Fruit fly (Drosophila melanogaster) whole organism, prepupa: Measurements from ENCODE around the gene Alp1.

ENCODE experiments used
- Blimp-1 ChIP-seq: fragments of 200-800 bp; sonication (Bioruptor generic); optimal IDR thresholded peaks from 3 replicates; lab custom pipeline; 2017; ENCODE audit warnings: missing biosample characterization, missing genetic modification characterization, mild to moderate bottlenecking, moderate library complexity, missing genetic modification reagents
- CG10631 ChIP-seq: fragments of 200-800 bp; sonication (Bioruptor generic); optimal IDR thresholded peaks from 2 replicates; lab custom pipeline; 2016; ENCODE audit warnings: missing biosample characterization, missing genetic modification characterization
- CG11294 ChIP-seq: fragments of 200-800 bp; sonication (Bioruptor generic); IDR thresholded peaks from 2 replicates; pipeline ENCODE4 v1.3.6; 2022; ENCODE audit warnings: missing biosample characterization, missing genetic modification characterization
- CG1621 ChIP-seq: fragments of 200-800 bp; sonication (Bioruptor generic); optimal IDR thresholded peaks from 3 replicates; lab custom pipeline; 2018; ENCODE audit warnings: missing biosample characterization, mild to moderate bottlenecking, missing genetic modification characterization
- CG16779 ChIP-seq: fragments of 200-800 bp; sonication (Bioruptor generic); optimal IDR thresholded peaks from 3 replicates; lab custom pipeline; 2017; ENCODE audit warnings: missing biosample characterization, mild to moderate bottlenecking, missing genetic modification characterization
- CG3032 ChIP-seq: fragments of 200-800 bp; optimal IDR thresholded peaks from 2 replicates; lab custom pipeline; 2019; ENCODE audit warnings: missing biosample characterization, mild to moderate bottlenecking, missing genetic modification characterization, moderate library complexity
- CG31627 ChIP-seq: fragments of 200-800 bp; sonication (Bioruptor generic); optimal IDR thresholded peaks from 3 replicates; lab custom pipeline; 2016; ENCODE audit warnings: missing biosample characterization, missing genetic modification characterization
- CG32006 ChIP-seq: fragments of 200-800 bp; sonication (Bioruptor generic); optimal IDR thresholded peaks from 3 replicates; lab custom pipeline; 2017; ENCODE audit warnings: missing biosample characterization, mild to moderate bottlenecking, missing genetic modification characterization
- CG34406 ChIP-seq: fragments of 200-800 bp; sonication (Bioruptor generic); optimal IDR thresholded peaks from 3 replicates; lab custom pipeline; 2016; ENCODE audit warnings: missing biosample characterization, missing genetic modification characterization
- CG4318 ChIP-seq: fragments of 200-800 bp; sonication (Bioruptor generic); optimal IDR thresholded peaks from 3 replicates; lab custom pipeline; 2017; ENCODE audit warnings: missing biosample characterization, mild to moderate bottlenecking, missing genetic modification characterization
- CG6792 ChIP-seq: fragments of 200-800 bp; sonication (Bioruptor generic); optimal IDR thresholded peaks from 3 replicates; lab custom pipeline; 2016; ENCODE audit warnings: missing biosample characterization, missing genetic modification characterization
- CG6854 ChIP-seq: fragments of 200-800 bp; sonication (Bioruptor generic); optimal IDR thresholded peaks from 2 replicates; lab custom pipeline; 2017; ENCODE audit warnings: missing biosample characterization, mild to moderate bottlenecking, missing genetic modification characterization
- CG8119 ChIP-seq: fragments of 200-800 bp; sonication (Bioruptor generic); IDR thresholded peaks from 3 replicates; pipeline ENCODE4 v1.3.6; 2022; ENCODE audit warnings: missing biosample characterization, missing genetic modification characterization
- CG8632 ChIP-seq: fragments of 200-800 bp; sonication (Bioruptor generic); optimal IDR thresholded peaks from 3 replicates; lab custom pipeline; 2016; ENCODE audit warnings: missing biosample characterization, missing genetic modification characterization
- Eip78C ChIP-seq: fragments of 200-800 bp; sonication (Bioruptor generic); peaks from one replicate; lab custom pipeline; 2016; ENCODE audit warnings: missing biosample characterization, missing genetic modification characterization
- Eip93F ChIP-seq: fragments of 200-800 bp; sonication (Bioruptor generic); optimal IDR thresholded peaks from 2 replicates; lab custom pipeline; 2016; ENCODE audit warnings: missing biosample characterization, mild to moderate bottlenecking, missing genetic modification characterization
- Ets21C ChIP-seq: fragments of 200-800 bp; sonication (Bioruptor generic); optimal IDR thresholded peaks from 3 replicates; lab custom pipeline; 2016; ENCODE audit warnings: missing biosample characterization, missing genetic modification characterization
- Gug ChIP-seq: fragments of 200-800 bp; sonication (Bioruptor generic); IDR thresholded peaks from 2 replicates; pipeline ENCODE4 v1.3.6; 2022; ENCODE audit warnings: missing biosample characterization, missing genetic modification characterization
- Hr38 ChIP-seq: sonication (Bioruptor generic); optimal IDR thresholded peaks from 2 replicates; lab custom pipeline; 2016; ENCODE audit warnings: missing biosample characterization, missing genetic modification characterization
- Hr39 ChIP-seq: fragments of 200-800 bp; sonication (Bioruptor generic); optimal IDR thresholded peaks from 2 replicates; lab custom pipeline; 2016; ENCODE audit warnings: missing biosample characterization, missing genetic modification characterization
- Hr4 ChIP-seq: fragments of 200-800 bp; sonication (Bioruptor generic); optimal IDR thresholded peaks from 3 replicates; lab custom pipeline; 2016; ENCODE audit warnings: missing biosample characterization, missing genetic modification characterization
- Lpt ChIP-seq: fragments of 200-800 bp; sonication (Bioruptor generic); optimal IDR thresholded peaks from 3 replicates; lab custom pipeline; 2016; ENCODE audit warnings: missing biosample characterization, missing genetic modification characterization
- Sox102F ChIP-seq: fragments of 200-800 bp; sonication (Bioruptor generic); optimal IDR thresholded peaks from 2 replicates; lab custom pipeline; 2016; ENCODE audit warnings: missing biosample characterization, mild to moderate bottlenecking, missing genetic modification characterization
- Sox14 ChIP-seq: fragments of 200-800 bp; sonication (Bioruptor generic); optimal IDR thresholded peaks from 3 replicates; lab custom pipeline; 2016; ENCODE audit warnings: missing biosample characterization, missing genetic modification characterization
- acj6 ChIP-seq: fragments of 200-800 bp; sonication (Bioruptor generic); optimal IDR thresholded peaks from 3 replicates; lab custom pipeline; 2016; ENCODE audit warnings: missing biosample characterization, missing genetic modification characterization
- dsx ChIP-seq: fragments of 200-800 bp; optimal IDR thresholded peaks from 3 replicates; lab custom pipeline; 2019; ENCODE audit warnings: missing biosample characterization, mild to moderate bottlenecking, missing genetic modification characterization, moderate library complexity; ENCODE audit not compliant: poor library complexity, severe bottlenecking
- eg ChIP-seq: fragments of 200-800 bp; sonication (Bioruptor generic); IDR thresholded peaks from 3 replicates; pipeline ENCODE4 v1.3.6; 2022; ENCODE audit warnings: missing biosample characterization, missing genetic modification characterization
- esn ChIP-seq: fragments of 200-800 bp; sonication (Bioruptor generic); optimal IDR thresholded peaks from 2 replicates; lab custom pipeline; 2016; ENCODE audit warnings: missing biosample characterization, mild to moderate bottlenecking, missing genetic modification characterization, moderate library complexity
- fkh ChIP-seq: fragments of 200-800 bp; sonication (Bioruptor generic); optimal IDR thresholded peaks from 3 replicates; lab custom pipeline; 2017; ENCODE audit warnings: missing biosample characterization, mild to moderate bottlenecking, missing genetic modification characterization, moderate library complexity
- lz ChIP-seq: fragments of 200-800 bp; sonication (Bioruptor generic); optimal IDR thresholded peaks from 3 replicates; lab custom pipeline; 2016; ENCODE audit warnings: missing biosample characterization, missing genetic modification characterization
- pdm3 ChIP-seq: fragments of 200-800 bp; sonication (Bioruptor generic); optimal IDR thresholded peaks from 3 replicates; lab custom pipeline; 2016; ENCODE audit warnings: missing biosample characterization, missing genetic modification characterization
- spab ChIP-seq: fragments of 200-800 bp; sonication (Bioruptor generic); optimal IDR thresholded peaks from 2 replicates; lab custom pipeline; 2017; ENCODE audit warnings: missing biosample characterization, mild to moderate bottlenecking, missing genetic modification characterization, missing genetic modification reagents
- vri ChIP-seq: fragments of 200-800 bp; sonication (Bioruptor generic); optimal IDR thresholded peaks from 3 replicates; lab custom pipeline; 2016; ENCODE audit warnings: missing biosample characterization, mild to moderate bottlenecking, missing genetic modification characterization

The Alp1 gene

DNA sequence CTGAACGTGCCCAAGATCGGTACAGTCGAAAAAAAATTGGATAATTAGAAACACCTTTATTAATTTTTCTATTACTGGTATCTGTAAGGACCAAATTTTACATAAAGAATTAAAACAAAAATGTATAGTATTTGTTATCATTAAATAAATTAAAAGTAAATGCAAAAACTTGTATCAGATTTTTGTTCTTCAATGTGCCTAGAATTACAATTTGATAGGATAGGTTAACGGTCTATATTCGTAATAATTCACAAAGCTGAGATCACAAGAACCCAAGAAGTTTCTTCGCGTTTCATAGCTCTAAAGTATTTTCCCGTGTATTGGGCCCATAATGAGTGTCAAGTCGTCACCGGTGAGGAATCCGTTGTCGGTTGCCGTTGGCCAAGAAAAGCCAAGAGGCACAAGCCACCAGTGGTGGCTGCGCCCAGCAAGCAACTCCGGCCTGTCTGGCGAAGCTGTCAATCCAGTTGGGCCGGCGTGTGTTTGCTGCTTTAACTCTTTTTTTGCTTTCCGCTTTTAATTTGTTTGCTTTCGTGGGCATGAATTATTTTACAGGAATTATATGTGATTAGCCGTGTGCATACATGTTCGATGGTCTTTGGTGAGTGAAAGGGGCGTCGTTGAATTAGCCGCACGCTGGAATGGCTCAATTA lies 26.6 kb downstream of the Alp1 start (continued):
- TF ChIP-seq CG32006 (GFP tag; lab: Kevin White, UChicago) (peak; percentile 86), Sox14 (GFP tag; lab: Kevin White, UChicago) (no peak), CG34406 (peak; percentile 80), CG3032 (tag; lab: Kevin White, UChicago) (no peak), CG6792 (peak; percentile 72), CG31627 (GFP tag; lab: Kevin White, UChicago) (peak; percentile 36), CG6854 (GFP tag; lab: Kevin White, UChicago) (no peak), Blimp-1 (no peak), Sox102F (GFP tag; lab: Kevin White, UChicago) (peak; percentile 55)

dm6 chr3L:21416921-21417447 lies 27.6 kb downstream of the Alp1 start:
- no peak for TF ChIP-seq eg
- TF ChIP-seq Eip78C (GFP tag; lab: Kevin White, UChicago) = no peak
- TF ChIP-seq CG8119 (GFP tag; lab: Robert Waterston, UW) = no peak
- TF ChIP-seq Hr4 (GFP tag; lab: Kevin White, UChicago) = no peak

dm6 chr3L:21414331-21414730 lies 30.3 kb downstream of the Alp1 start:
- 0 out of 3 replicates have a peak, but pooled peaks have one; percentile 13 for TF ChIP-seq eg
- TF ChIP-seq Eip93F = no peak
- no peak for TF ChIP-seq dsx
- TF ChIP-seq Gug (GFP tag; lab: Robert Waterston, UW) = peak; percentile 11; the same call in 1 of the 2 replicates
- TF ChIP-seq Eip78C (GFP tag; lab: Kevin White, UChicago) = peak; percentile 53
- TF ChIP-seq CG6792 = no peak
- TF ChIP-seq, all 60 proteins: peak for 3

DNA sequence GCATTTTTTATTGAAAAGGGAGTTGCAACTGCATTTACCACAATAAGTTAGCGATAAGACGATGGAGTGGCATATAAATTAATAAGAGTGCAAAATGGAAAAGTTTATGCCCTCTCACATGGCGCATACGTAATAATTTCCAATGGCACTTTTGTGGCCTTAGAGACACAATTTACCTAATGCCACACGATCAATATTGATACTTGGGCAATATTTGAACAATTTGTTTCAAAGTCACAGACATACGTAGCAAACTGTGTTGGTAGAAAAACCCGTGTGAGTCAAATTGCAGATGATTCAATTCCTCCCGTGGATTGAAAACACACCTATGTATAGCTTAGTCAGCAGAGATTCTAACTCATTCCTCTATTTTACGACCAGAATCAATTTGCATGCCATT lies 32.5 kb downstream of the Alp1 start:
- TF ChIP-seq Hr38 (GFP tag; lab: Kevin White, UChicago) = no peak
- peak; percentile 24 for TF ChIP-seq fkh (GFP tag; lab: Kevin White, UChicago)
- TF ChIP-seq acj6 = no peak
- no peak for TF ChIP-seq dsx

- no peak for TF ChIP-seq Ets21C
- no peak for TF ChIP-seq CG8632 (GFP tag; lab: Kevin White, UChicago)
Observed at dm6 chr3L:21406638-21407037, 38.0 kb downstream of the Alp1 start, which contains the start of gene sa. sa (minus strand) TSS chr3L:21406738.

DNA sequence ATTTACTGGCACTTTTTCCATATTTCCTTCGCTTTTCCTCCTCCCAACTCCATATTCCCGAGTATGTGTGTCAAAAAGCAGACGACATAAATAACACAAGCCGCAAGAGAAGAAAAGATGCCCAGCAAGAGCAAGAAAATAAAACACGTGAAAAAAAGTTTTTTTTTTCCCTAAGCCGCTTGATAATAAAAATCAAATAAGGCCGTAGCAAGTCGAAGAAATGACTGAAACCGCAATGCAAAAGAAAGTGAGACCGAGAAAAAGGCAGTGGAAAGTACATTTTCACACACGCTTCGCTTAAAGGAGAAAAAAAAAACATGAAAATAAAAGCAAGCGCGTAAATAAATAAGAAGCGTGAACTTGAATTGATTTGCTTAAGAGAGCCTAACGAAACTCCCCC lies 42.1 kb downstream of the Alp1 start:
- TF ChIP-seq Hr38 (GFP tag; lab: Kevin White, UChicago) (no peak), pdm3 (GFP tag; lab: Kevin White, UChicago) (no peak)
- TF ChIP-seq, all 60 proteins: peak for 0

dm6 chr3L:21400206-21400605 lies 44.4 kb downstream of the Alp1 start:
- no peak for TF ChIP-seq spab
- no peak for TF ChIP-seq eg
- TF ChIP-seq Eip93F = no peak
- TF ChIP-seq lz (GFP tag; lab: Kevin White, UChicago) = no peak
- no peak for TF ChIP-seq esn (GFP tag; lab: Kevin White, UChicago)
- peak; percentile 35 for TF ChIP-seq CG32006 (GFP tag; lab: Kevin White, UChicago)
- no peak for TF ChIP-seq fkh (GFP tag; lab: Kevin White, UChicago)
- no peak for TF ChIP-seq CG11294 (GFP tag; lab: Robert Waterston, UW)

DNA sequence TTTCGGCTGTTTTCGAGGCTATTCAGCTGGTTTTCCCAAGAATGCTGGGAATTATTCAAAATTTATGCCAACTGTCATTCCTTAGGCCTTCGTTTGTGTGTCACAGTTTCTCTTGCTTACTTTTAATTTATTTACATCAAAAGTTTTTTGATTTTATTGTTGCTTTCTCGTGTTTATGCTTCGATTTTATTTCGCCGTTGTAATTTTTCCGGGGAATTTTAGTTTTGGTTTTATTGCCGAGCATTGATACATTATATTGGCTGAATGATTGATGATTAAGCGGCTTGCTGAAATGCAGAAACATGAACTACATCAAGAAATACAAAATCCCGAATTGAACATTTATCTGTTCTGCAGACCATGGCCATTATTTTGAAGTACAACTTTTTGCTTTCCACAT lies 46.5 kb downstream of the Alp1 start:
- TF ChIP-seq CG8632 (GFP tag; lab: Kevin White, UChicago) (no peak), CG10631 (GFP tag; lab: Kevin White, UChicago) (no peak), Eip93F (no peak), CG16779 (no peak), Lpt (GFP tag; lab: Kevin White, UChicago) (no peak), CG4318 (no peak), Hr39 (GFP tag; lab: Kevin White, UChicago) (no peak), vri (GFP tag; lab: Kevin White, UChicago) (no peak), CG1621 (no peak)
